Fruit fly (Drosophila melanogaster) whole organism, larva: ENCODE results near the gene RtcB.

Experiments used
- noc ChIP-seq: fragments of 200-800 bp; sonication (Bioruptor generic); optimal IDR thresholded peaks from 3 replicates; lab custom pipeline; 2019; ENCODE audit warnings: missing biosample characterization, mild to moderate bottlenecking, missing genetic modification characterization, moderate library complexity

RtcB gene

dm6 chr2L:19454070-19454751, 23.8 kb downstream of the RtcB start, which contains the start of gene CG10026:
Gene CG10026, plus strand, starts transcription at chr2L:19454256.
- TF ChIP-seq noc (tag; lab: Kevin White, UChicago) = no peak

DNA sequence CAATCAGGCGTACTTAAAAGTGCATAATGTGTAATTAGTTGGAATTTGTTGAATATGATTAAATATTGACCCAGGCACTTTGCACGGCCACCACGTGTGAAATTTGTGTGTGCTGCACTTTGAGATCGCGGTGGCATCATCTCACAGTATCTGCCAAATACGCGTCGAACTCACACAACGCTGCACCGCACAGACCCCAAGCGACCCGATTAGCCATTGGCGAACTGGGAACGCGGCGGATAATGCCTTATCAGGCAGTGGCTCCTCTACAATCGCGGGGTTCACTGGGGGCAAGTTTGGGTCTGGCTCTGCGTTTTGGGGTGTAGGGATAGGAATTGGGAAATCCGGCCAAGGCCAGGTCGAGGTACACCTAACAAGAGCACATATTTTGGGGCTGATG, 24.8 kb downstream of the RtcB start:
- TF ChIP-seq noc (tag; lab: Kevin White, UChicago) = no peak

- TF ChIP-seq noc (tag; lab: Kevin White, UChicago) = no peak
Observed at dm6 chr2L:19455723-19456122, 25.3 kb downstream of the RtcB start.

DNA sequence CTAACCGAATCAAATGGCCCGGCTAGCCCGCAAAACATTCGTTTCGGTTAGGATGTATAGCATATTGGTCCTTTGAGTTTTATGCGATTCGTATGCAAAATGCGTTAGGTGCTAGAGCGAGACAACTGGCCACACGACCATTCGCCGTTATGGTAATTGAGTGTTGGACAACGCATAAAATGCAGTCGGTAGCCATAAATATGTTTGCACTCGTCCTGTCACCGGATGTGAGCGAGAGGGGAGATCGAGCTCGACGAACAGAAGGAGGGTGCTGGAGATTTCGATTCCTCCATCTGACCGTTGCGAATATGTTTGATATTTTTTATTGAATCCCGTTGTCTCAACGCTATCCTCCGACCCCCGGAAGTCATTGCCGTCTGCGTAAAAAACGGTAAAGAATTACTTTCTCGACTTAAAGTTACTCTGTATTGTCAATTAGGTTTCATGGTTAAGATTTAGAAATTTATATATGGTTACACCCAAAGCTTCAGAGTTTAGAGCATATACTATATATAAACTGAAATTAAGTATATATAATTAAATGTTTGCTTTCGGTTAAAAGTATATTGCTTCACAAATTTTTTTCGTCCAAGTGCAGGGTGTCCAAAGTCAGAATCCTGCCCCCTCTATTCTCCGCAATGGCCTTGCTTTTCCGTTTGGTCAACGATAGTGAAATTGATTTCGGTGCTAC, 27.6 kb downstream of the RtcB start:
- TF ChIP-seq noc (tag; lab: Kevin White, UChicago) = no peak

DNA sequence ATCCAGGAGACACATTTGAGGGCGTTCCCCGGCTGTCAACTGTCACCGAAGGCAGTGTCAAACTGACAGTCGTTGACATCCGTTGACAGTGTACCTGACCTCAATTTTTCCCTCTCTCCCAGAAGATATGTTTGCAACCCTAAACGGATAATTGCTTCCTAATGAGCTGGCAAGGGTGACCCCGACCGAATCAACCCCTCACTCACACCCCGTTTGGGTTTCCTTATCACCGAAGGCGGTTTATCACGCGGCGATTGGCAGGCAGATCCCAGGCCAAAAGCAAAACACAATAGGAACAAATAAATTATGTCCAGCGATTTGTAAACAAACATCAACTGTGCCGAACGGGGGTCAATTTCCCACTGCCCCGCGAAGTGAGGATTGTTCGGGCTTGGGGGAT, 29.0 kb downstream of the RtcB start:
- TF ChIP-seq noc (tag; lab: Kevin White, UChicago) = no peak

dm6 chr2L:19462898-19463297, 32.5 kb downstream of the RtcB start:
- TF ChIP-seq noc (tag; lab: Kevin White, UChicago) = no peak

DNA sequence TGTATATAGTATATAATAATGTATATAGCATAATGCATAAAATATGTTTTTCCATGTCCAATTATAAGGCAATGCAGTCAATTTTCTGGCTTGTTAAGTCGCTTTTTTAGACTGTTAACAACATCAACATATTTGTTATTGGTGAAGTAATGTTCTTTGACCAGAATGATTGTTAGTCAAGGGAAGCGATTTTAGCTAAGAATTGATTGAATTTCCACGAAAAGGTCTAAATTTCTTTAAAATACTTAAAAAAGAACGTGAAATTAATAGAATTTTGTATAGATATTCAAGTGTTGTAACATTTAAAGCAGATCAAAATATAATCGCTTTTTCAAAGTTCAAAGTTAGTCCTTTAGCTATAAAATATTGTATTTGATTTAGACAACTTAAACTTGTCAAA, 33.0 kb downstream of the RtcB start:
- no peak for TF ChIP-seq noc (tag; lab: Kevin White, UChicago)

- no peak for TF ChIP-seq noc (tag; lab: Kevin White, UChicago)
Observed at dm6 chr2L:19463824-19464317, 33.4 kb downstream of the RtcB start, which contains the start of gene tj. Gene tj, plus strand, starts transcription at chr2L:19464267.

- TF ChIP-seq noc (tag; lab: Kevin White, UChicago) = no peak
Observed at dm6 chr2L:19469090-19469489, 38.6 kb downstream of the RtcB start.

dm6 chr2L:19469751-19470150, 39.3 kb downstream of the RtcB start:
- no peak for TF ChIP-seq noc (tag; lab: Kevin White, UChicago)

DNA sequence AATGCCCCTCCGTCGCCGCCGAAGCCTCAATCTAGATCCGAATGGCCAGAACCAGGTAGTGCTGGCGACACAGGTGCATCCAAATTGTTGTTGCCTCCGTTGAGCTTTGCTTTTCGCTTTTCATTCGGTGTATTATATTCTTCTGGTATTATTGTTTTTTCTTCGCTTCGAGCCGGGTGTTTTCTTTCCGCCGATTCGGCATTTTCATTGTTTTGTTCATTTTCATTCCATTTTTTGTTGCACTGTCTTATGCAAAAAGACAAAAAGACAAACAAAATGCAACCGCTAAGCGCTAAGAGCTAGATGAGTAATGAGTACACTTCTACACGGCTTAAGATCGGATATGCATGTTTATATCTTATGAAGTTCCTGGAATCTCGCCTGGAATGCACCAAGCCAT, 41.8 kb downstream of the RtcB start:
- no peak for TF ChIP-seq noc (tag; lab: Kevin White, UChicago)

dm6 chr2L:19473397-19474009, 43.1 kb downstream of the RtcB start:
- TF ChIP-seq noc (tag; lab: Kevin White, UChicago) = no peak

DNA sequence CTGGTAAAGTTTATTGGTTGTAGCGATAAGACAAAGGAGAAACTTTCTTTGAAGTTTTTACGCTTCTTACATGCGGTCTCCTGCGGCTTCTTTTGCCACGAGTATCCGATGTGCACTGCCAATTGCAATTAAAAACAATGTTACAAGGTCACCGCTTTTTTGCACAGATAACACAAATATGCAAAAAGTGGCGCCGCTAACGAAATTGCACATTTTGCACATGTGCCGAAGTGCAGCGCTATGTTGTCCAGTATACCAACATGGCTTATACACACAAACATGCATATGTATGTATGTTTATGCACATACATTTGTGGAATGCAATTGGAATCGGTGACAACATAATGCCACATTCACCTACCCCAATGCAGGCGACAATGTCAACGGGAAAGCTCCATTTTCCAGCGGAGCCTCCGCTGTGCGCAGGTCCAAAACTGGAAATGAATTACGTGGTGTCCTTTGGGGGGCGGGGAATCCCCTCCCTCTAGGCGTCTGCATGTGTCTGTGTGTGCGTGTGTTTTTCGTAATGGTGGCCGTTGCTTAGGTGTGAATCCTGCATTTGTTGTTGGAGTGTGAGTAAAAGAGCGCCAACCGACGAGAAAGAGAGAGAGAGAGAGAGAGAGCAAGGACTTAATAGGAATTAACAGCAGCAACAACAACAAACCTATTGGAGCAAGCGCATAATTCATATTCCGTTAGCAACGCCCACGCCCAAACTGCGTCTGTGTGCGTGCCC, 49.0 kb downstream of the RtcB start:
- TF ChIP-seq noc (tag; lab: Kevin White, UChicago) = no peak

DNA sequence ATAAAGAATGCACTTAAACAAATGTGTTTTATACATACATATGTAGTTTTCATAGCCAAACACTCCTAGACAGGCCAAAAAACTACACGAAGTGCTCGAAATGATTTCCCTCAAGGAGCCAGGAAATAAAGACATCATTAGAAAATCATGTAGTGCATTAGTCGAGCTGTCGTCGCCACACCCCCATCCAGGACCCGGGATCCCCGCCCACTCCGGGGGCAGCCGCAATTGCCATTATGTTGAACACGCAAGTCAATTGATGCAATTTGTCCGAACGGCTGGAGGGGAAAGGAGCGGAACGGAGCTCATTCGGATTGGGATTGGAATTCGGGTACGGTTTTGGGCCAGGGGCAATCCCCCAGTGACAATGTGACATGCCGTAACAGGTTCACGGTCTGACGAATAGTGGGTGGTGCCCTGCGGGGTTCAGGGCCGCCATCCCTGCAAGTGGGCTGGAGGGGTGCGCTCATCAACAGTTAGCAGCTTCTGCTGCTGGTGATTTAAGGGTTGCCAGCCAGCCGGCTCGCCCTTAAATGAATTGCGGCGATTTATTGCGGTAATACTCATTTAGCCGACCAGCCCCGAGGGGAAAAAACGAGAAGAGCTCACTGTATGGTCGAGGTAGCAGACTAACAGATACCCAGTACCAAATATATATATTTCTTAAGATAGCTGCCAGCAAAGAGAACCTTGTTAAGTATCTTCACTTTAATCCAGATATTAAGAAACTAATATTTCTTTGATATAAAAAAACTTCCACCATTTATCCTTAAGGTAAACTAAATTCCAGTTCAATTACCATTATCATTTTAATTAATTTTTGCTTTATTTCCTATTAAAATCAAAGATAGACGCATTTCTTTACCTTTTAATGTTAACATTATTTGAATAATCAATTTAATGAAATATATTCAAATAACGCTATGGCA, 50.2 kb downstream of the RtcB start:
- no peak for TF ChIP-seq noc (tag; lab: Kevin White, UChicago)
